Fruit fly (Drosophila melanogaster) whole organism, pupa: Measurements from ENCODE around the gene Mvd.

Experiments
- CG12605 ChIP-seq: fragments of 200-800 bp; sonication (Bioruptor generic); IDR thresholded peaks from 2 replicates; pipeline ENCODE4 v1.3.6; 2022; ENCODE audit warnings: missing biosample characterization, missing genetic modification characterization
- CG34367 ChIP-seq: fragments of 200-800 bp; sonication (Bioruptor generic); optimal IDR thresholded peaks from 2 replicates; lab custom pipeline; 2018; ENCODE audit warnings: missing biosample characterization, mild to moderate bottlenecking, missing genetic modification characterization
- CG8301 ChIP-seq: fragments of 200-800 bp; sonication (Bioruptor generic); optimal IDR thresholded peaks from 2 replicates; lab custom pipeline; 2018; ENCODE audit warnings: missing biosample characterization, mild to moderate bottlenecking, missing genetic modification characterization
- CG9948 ChIP-seq: fragments of 200-800 bp; sonication (Bioruptor generic); optimal IDR thresholded peaks from 2 replicates; lab custom pipeline; 2018; ENCODE audit warnings: missing biosample characterization, mild to moderate bottlenecking, missing genetic modification characterization, moderate library complexity
- EcR ChIP-seq: fragments of 200-800 bp; sonication (Bioruptor generic); optimal IDR thresholded peaks from 3 replicates; lab custom pipeline; 2019; ENCODE audit warnings: missing biosample characterization, missing genetic modification characterization, mild to moderate bottlenecking, moderate library complexity, missing genetic modification reagents
- Pif1A ChIP-seq: fragments of 200-800 bp; sonication (Bioruptor generic); optimal IDR thresholded peaks from 3 replicates; lab custom pipeline; 2016; ENCODE audit warnings: missing biosample characterization, missing genetic modification characterization
- rn ChIP-seq: fragments of 200-800 bp; sonication (Bioruptor generic); IDR thresholded peaks from 2 replicates; pipeline ENCODE4 v1.3.6; 2022; ENCODE audit warnings: missing biosample characterization, missing genetic modification characterization

DNA sequence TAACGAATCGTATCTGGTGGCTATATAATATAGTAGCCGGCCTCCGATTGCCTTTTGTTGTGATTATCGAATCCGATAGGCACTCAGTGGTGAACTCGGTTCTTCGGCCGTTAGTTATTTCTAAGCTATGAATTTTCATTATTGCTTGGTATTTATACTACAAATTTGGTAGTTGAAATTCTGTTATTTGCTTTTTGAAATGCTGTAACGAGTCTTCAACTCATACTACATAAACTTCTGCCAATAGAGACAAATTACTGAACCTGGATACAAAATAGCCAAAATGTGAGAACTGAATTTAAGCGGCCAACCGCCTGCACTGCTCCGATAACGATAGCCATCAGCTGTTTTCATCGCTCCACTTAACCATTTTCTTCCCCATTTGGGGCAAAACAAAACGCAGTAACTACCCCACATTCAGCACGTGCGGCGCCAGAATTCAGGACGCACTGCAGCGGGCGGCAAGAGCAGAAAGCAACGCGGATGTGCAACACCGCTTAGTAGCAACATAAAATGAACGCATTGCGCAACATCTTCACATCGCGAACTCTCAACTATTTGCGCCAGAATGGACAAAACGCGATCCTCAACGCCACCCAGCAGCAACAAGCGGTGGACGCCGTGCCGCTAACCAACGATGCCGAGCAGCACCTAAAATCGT lies 9.9 kb upstream of the Mvd start, which contains the start of the genes CG11679 and CG8206:
- peak; percentile 10 for TF ChIP-seq CG8301
- TF ChIP-seq EcR, result peak; percentile 1
- TF ChIP-seq CG34367 (tag; lab: Kevin White, UChicago), result no peak
- peak; percentile 28 for TF ChIP-seq Pif1A (GFP tag; lab: Kevin White, UChicago)
- no peak for TF ChIP-seq rn (GFP tag; lab: Robert Waterston, UW)
- no peak for TF ChIP-seq CG12605 (GFP tag; lab: Robert Waterston, UW)
- TF ChIP-seq CG9948 (tag; lab: Kevin White, UChicago), result peak; percentile 32
